Fruit fly (Drosophila melanogaster) whole organism, prepupa: ENCODE data around the gene CG3984.

ENCODE experiments used
- Blimp-1 ChIP-seq: fragments of 200-800 bp; sonication (Bioruptor generic); optimal IDR thresholded peaks from 3 replicates; lab custom pipeline; 2017; ENCODE audit warnings: missing biosample characterization, missing genetic modification characterization, mild to moderate bottlenecking, moderate library complexity, missing genetic modification reagents
- CG10631 ChIP-seq: fragments of 200-800 bp; sonication (Bioruptor generic); optimal IDR thresholded peaks from 2 replicates; lab custom pipeline; 2016; ENCODE audit warnings: missing biosample characterization, missing genetic modification characterization
- CG10669 ChIP-seq: fragments of 200-800 bp; sonication (Bioruptor generic); optimal IDR thresholded peaks from 3 replicates; lab custom pipeline; 2018; ENCODE audit warnings: missing biosample characterization, mild to moderate bottlenecking, missing genetic modification characterization, moderate library complexity
- CG15336 ChIP-seq: fragments of 200-800 bp; sonication (Bioruptor generic); IDR thresholded peaks from 2 replicates; pipeline ENCODE4 v1.3.6; 2022; ENCODE audit warnings: missing biosample characterization, missing genetic modification characterization
- CG1621 ChIP-seq: fragments of 200-800 bp; sonication (Bioruptor generic); optimal IDR thresholded peaks from 3 replicates; lab custom pipeline; 2018; ENCODE audit warnings: missing biosample characterization, mild to moderate bottlenecking, missing genetic modification characterization
- CG16779 ChIP-seq: fragments of 200-800 bp; sonication (Bioruptor generic); optimal IDR thresholded peaks from 3 replicates; lab custom pipeline; 2017; ENCODE audit warnings: missing biosample characterization, mild to moderate bottlenecking, missing genetic modification characterization
- CG3032 ChIP-seq: fragments of 200-800 bp; optimal IDR thresholded peaks from 2 replicates; lab custom pipeline; 2019; ENCODE audit warnings: missing biosample characterization, mild to moderate bottlenecking, missing genetic modification characterization, moderate library complexity
- CG31627 ChIP-seq: fragments of 200-800 bp; sonication (Bioruptor generic); optimal IDR thresholded peaks from 3 replicates; lab custom pipeline; 2016; ENCODE audit warnings: missing biosample characterization, missing genetic modification characterization
- CG32006 ChIP-seq: fragments of 200-800 bp; sonication (Bioruptor generic); optimal IDR thresholded peaks from 3 replicates; lab custom pipeline; 2017; ENCODE audit warnings: missing biosample characterization, mild to moderate bottlenecking, missing genetic modification characterization
- CG34406 ChIP-seq: fragments of 200-800 bp; sonication (Bioruptor generic); optimal IDR thresholded peaks from 3 replicates; lab custom pipeline; 2016; ENCODE audit warnings: missing biosample characterization, missing genetic modification characterization
- CG4318 ChIP-seq: fragments of 200-800 bp; sonication (Bioruptor generic); optimal IDR thresholded peaks from 3 replicates; lab custom pipeline; 2017; ENCODE audit warnings: missing biosample characterization, mild to moderate bottlenecking, missing genetic modification characterization
- CG6163 ChIP-seq: fragments of 200-800 bp; sonication (Bioruptor generic); IDR thresholded peaks from 3 replicates; pipeline ENCODE4 v1.3.6; 2022; ENCODE audit warnings: missing biosample characterization, missing genetic modification characterization
- CG6276 ChIP-seq: fragments of 200-800 bp; sonication (Bioruptor generic); optimal IDR thresholded peaks from 2 replicates; lab custom pipeline; 2017; ENCODE audit warnings: missing biosample characterization, mild to moderate bottlenecking, missing genetic modification characterization
- CG6792 ChIP-seq: fragments of 200-800 bp; sonication (Bioruptor generic); optimal IDR thresholded peaks from 3 replicates; lab custom pipeline; 2016; ENCODE audit warnings: missing biosample characterization, missing genetic modification characterization
- CG6808 ChIP-seq: fragments of 200-800 bp; sonication (Bioruptor generic); optimal IDR thresholded peaks from 3 replicates; lab custom pipeline; 2017; ENCODE audit warnings: missing biosample characterization, missing genetic modification characterization, mild to moderate bottlenecking, moderate library complexity, missing genetic modification reagents
- CG6854 ChIP-seq: fragments of 200-800 bp; sonication (Bioruptor generic); optimal IDR thresholded peaks from 2 replicates; lab custom pipeline; 2017; ENCODE audit warnings: missing biosample characterization, mild to moderate bottlenecking, missing genetic modification characterization
- CG7368 ChIP-seq: fragments of 200-800 bp; sonication (Bioruptor generic); optimal IDR thresholded peaks from 3 replicates; lab custom pipeline; 2016; ENCODE audit warnings: missing biosample characterization, missing genetic modification characterization
- CG8319 ChIP-seq: fragments of 200-800 bp; sonication (Bioruptor generic); optimal IDR thresholded peaks from 3 replicates; lab custom pipeline; 2016; ENCODE audit warnings: missing biosample characterization, missing genetic modification characterization
- CG8632 ChIP-seq: fragments of 200-800 bp; sonication (Bioruptor generic); optimal IDR thresholded peaks from 3 replicates; lab custom pipeline; 2016; ENCODE audit warnings: missing biosample characterization, missing genetic modification characterization
- Eip78C ChIP-seq: fragments of 200-800 bp; sonication (Bioruptor generic); peaks from one replicate; lab custom pipeline; 2016; ENCODE audit warnings: missing biosample characterization, missing genetic modification characterization
- Eip93F ChIP-seq: fragments of 200-800 bp; sonication (Bioruptor generic); optimal IDR thresholded peaks from 2 replicates; lab custom pipeline; 2016; ENCODE audit warnings: missing biosample characterization, mild to moderate bottlenecking, missing genetic modification characterization
- Ets96B ChIP-seq: fragments of 200-800 bp; optimal IDR thresholded peaks from 2 replicates; lab custom pipeline; 2019; ENCODE audit warnings: missing biosample characterization, mild to moderate bottlenecking, missing genetic modification characterization, moderate library complexity
- Gug ChIP-seq: fragments of 200-800 bp; sonication (Bioruptor generic); IDR thresholded peaks from 2 replicates; pipeline ENCODE4 v1.3.6; 2022; ENCODE audit warnings: missing biosample characterization, missing genetic modification characterization
- Hr38 ChIP-seq: sonication (Bioruptor generic); optimal IDR thresholded peaks from 2 replicates; lab custom pipeline; 2016; ENCODE audit warnings: missing biosample characterization, missing genetic modification characterization
- Hr39 ChIP-seq: fragments of 200-800 bp; sonication (Bioruptor generic); optimal IDR thresholded peaks from 2 replicates; lab custom pipeline; 2016; ENCODE audit warnings: missing biosample characterization, missing genetic modification characterization
- Hr4 ChIP-seq: fragments of 200-800 bp; sonication (Bioruptor generic); optimal IDR thresholded peaks from 3 replicates; lab custom pipeline; 2016; ENCODE audit warnings: missing biosample characterization, missing genetic modification characterization
- Met ChIP-seq: fragments of 200-800 bp; sonication (Bioruptor generic); optimal IDR thresholded peaks from 3 replicates; lab custom pipeline; 2016; ENCODE audit warnings: missing biosample characterization, missing genetic modification characterization
- OdsH ChIP-seq: fragments of 200-800 bp; sonication (Bioruptor generic); optimal IDR thresholded peaks from 3 replicates; lab custom pipeline; 2016; ENCODE audit warnings: missing biosample characterization, missing genetic modification characterization
- Smox ChIP-seq: fragments of 200-800 bp; sonication (Bioruptor generic); optimal IDR thresholded peaks from 3 replicates; lab custom pipeline; 2016; ENCODE audit warnings: missing biosample characterization, missing genetic modification characterization
- Sox102F ChIP-seq: fragments of 200-800 bp; sonication (Bioruptor generic); optimal IDR thresholded peaks from 2 replicates; lab custom pipeline; 2016; ENCODE audit warnings: missing biosample characterization, mild to moderate bottlenecking, missing genetic modification characterization
- Sox14 ChIP-seq: fragments of 200-800 bp; sonication (Bioruptor generic); optimal IDR thresholded peaks from 3 replicates; lab custom pipeline; 2016; ENCODE audit warnings: missing biosample characterization, missing genetic modification characterization
- achi ChIP-seq: fragments of 200-800 bp; sonication (Bioruptor generic); optimal IDR thresholded peaks from 3 replicates; lab custom pipeline; 2016; ENCODE audit warnings: missing biosample characterization, missing genetic modification characterization
- acj6 ChIP-seq: fragments of 200-800 bp; sonication (Bioruptor generic); optimal IDR thresholded peaks from 3 replicates; lab custom pipeline; 2016; ENCODE audit warnings: missing biosample characterization, missing genetic modification characterization
- cyc ChIP-seq: fragments of 200-800 bp; sonication (Bioruptor generic); optimal IDR thresholded peaks from 3 replicates; lab custom pipeline; 2016; ENCODE audit warnings: missing biosample characterization, missing genetic modification characterization
- dac ChIP-seq: fragments of 200-800 bp; sonication (Bioruptor generic); optimal IDR thresholded peaks from 2 replicates; lab custom pipeline; 2017; ENCODE audit warnings: missing biosample characterization, mild to moderate bottlenecking, missing genetic modification characterization
- dsx ChIP-seq: fragments of 200-800 bp; optimal IDR thresholded peaks from 3 replicates; lab custom pipeline; 2019; ENCODE audit warnings: missing biosample characterization, mild to moderate bottlenecking, missing genetic modification characterization, moderate library complexity; ENCODE audit not compliant: poor library complexity, severe bottlenecking
- esn ChIP-seq: fragments of 200-800 bp; sonication (Bioruptor generic); optimal IDR thresholded peaks from 2 replicates; lab custom pipeline; 2016; ENCODE audit warnings: missing biosample characterization, mild to moderate bottlenecking, missing genetic modification characterization, moderate library complexity
- fd59A ChIP-seq: fragments of 200-800 bp; sonication (Bioruptor generic); optimal IDR thresholded peaks from 2 replicates; lab custom pipeline; 2017; ENCODE audit warnings: missing biosample characterization, mild to moderate bottlenecking, missing genetic modification characterization, missing genetic modification reagents
- fd85E ChIP-seq: fragments of 200-800 bp; sonication (Bioruptor generic); optimal IDR thresholded peaks from 3 replicates; lab custom pipeline; 2016; ENCODE audit warnings: missing biosample characterization, missing genetic modification characterization
- lz ChIP-seq: fragments of 200-800 bp; sonication (Bioruptor generic); optimal IDR thresholded peaks from 3 replicates; lab custom pipeline; 2016; ENCODE audit warnings: missing biosample characterization, missing genetic modification characterization
- net ChIP-seq: fragments of 200-800 bp; sonication (Bioruptor generic); optimal IDR thresholded peaks from 3 replicates; lab custom pipeline; 2016; ENCODE audit warnings: missing biosample characterization, missing genetic modification characterization
- pdm3 ChIP-seq: fragments of 200-800 bp; sonication (Bioruptor generic); optimal IDR thresholded peaks from 3 replicates; lab custom pipeline; 2016; ENCODE audit warnings: missing biosample characterization, missing genetic modification characterization
- salr ChIP-seq, 2 experiments: fragments of 200-800 bp; sonication (Bioruptor generic); optimal IDR thresholded peaks; 3 replicates each; lab custom pipeline; 2016 to 2018; ENCODE audit warnings: missing biosample characterization in 2 of 2, missing genetic modification characterization in 2 of 2, mild to moderate bottlenecking in 1 of 2
- ss ChIP-seq, 2 experiments: fragments of 200-800 bp; sonication (Bioruptor generic); optimal IDR thresholded peaks; 2 replicates in 1 of 2; 3 replicates in 1 of 2; lab custom pipeline; 2017 to 2018; ENCODE audit warnings: mild to moderate bottlenecking in 2 of 2, missing biosample characterization in 2 of 2, missing genetic modification characterization in 2 of 2, moderate library complexity in 1 of 2
- svp ChIP-seq: fragments of 200-800 bp; sonication (Bioruptor generic); peaks from one replicate; lab custom pipeline; 2016; ENCODE audit warnings: missing biosample characterization, missing genetic modification characterization
- topi ChIP-seq: fragments of 200-800 bp; sonication (Bioruptor generic); optimal IDR thresholded peaks from 3 replicates; lab custom pipeline; 2016; ENCODE audit warnings: missing biosample characterization, missing genetic modification characterization

The CG3984 gene

dm6 chr3R:15091680-15092343 lies 45.1 kb upstream of the CG3984 start (continued):
- no peak for TF ChIP-seq lz
- no peak for TF ChIP-seq CG31627 (GFP tag; lab: Kevin White, UChicago)
- no peak for TF ChIP-seq Hr4
- TF ChIP-seq dsx (GFP tag; lab: Kevin White, UChicago): peak; percentile 58
- no peak for TF ChIP-seq CG34406
- TF ChIP-seq Hr39 (GFP tag; lab: Kevin White, UChicago): no peak
- peak; percentile 82 for TF ChIP-seq CG6163 (GFP tag; lab: Robert Waterston, UW)
- TF ChIP-seq CG6276 (GFP tag; lab: Kevin White, UChicago): peak; percentile 48
- peak; percentile 22 for TF ChIP-seq CG8632 (GFP tag; lab: Kevin White, UChicago)
- TF ChIP-seq salr (GFP tag; optimal IDR thresholded peaks at IDR 0.05; lab: Kevin White, UChicago): peak in 1 of 2 experiments; percentile 34
- peak; percentile 44 for TF ChIP-seq CG10669 (GFP tag; lab: Kevin White, UChicago)
- TF ChIP-seq CG10631 (GFP tag; lab: Kevin White, UChicago): no peak
- no peak for TF ChIP-seq svp (GFP tag; lab: Kevin White, UChicago)
- no peak for TF ChIP-seq cyc (GFP tag; lab: Kevin White, UChicago)
- TF ChIP-seq CG7368 (GFP tag; lab: Kevin White, UChicago): no peak

dm6 chr3R:15092351-15092750 lies 44.6 kb upstream of the CG3984 start:
- TF ChIP-seq dac (GFP tag; lab: Kevin White, UChicago) (no peak), CG10631 (GFP tag; lab: Kevin White, UChicago) (peak; percentile 80), Eip78C (GFP tag; lab: Kevin White, UChicago) (peak; percentile 96), Ets96B (tag; lab: Kevin White, UChicago) (peak; percentile 85), CG34406 (peak; percentile 77), achi (GFP tag; lab: Kevin White, UChicago) (peak; percentile 82), CG16779 (tag; lab: Kevin White, UChicago) (peak; percentile 5), Blimp-1 (GFP tag; lab: Kevin White, UChicago) (peak; percentile 62), fd85E (GFP tag; lab: Kevin White, UChicago) (peak; percentile 4), pdm3 (GFP tag; lab: Kevin White, UChicago) (peak; percentile 72), topi (GFP tag; lab: Kevin White, UChicago) (peak; percentile 89), CG6808 (GFP tag; lab: Kevin White, UChicago) (peak; percentile 89), CG31627 (GFP tag; lab: Kevin White, UChicago) (peak; percentile 89), CG32006 (GFP tag; lab: Kevin White, UChicago) (peak; percentile 68), Hr4 (no peak), CG1621 (tag; lab: Kevin White, UChicago) (peak; percentile 52), Gug (GFP tag; lab: Robert Waterston, UW) (no peak), ss (GFP tag; optimal IDR thresholded peaks at IDR 0.05; lab: Kevin White, UChicago) (peak; percentile 67 to 84), cyc (GFP tag; lab: Kevin White, UChicago) (peak; percentile 82), CG6792 (peak; percentile 72), OdsH (GFP tag; lab: Kevin White, UChicago) (peak; percentile 83), esn (GFP tag; lab: Kevin White, UChicago) (peak; percentile 86), Sox14 (GFP tag; lab: Kevin White, UChicago) (peak; percentile 82), Hr39 (GFP tag; lab: Kevin White, UChicago) (peak; percentile 87), acj6 (peak; percentile 82), CG10669 (GFP tag; lab: Kevin White, UChicago) (peak; percentile 84), Sox102F (GFP tag; lab: Kevin White, UChicago) (peak; percentile 68), Hr38 (GFP tag; lab: Kevin White, UChicago) (no peak), CG15336 (GFP tag; lab: Robert Waterston, UW) (peak; percentile 56), CG8319 (peak; percentile 52), svp (GFP tag; lab: Kevin White, UChicago) (peak; percentile 92), Smox (GFP tag; lab: Kevin White, UChicago) (peak; percentile 80), CG7368 (GFP tag; lab: Kevin White, UChicago) (peak; percentile 76), salr (GFP tag; optimal IDR thresholded peaks at IDR 0.05; lab: Kevin White, UChicago) (peak; percentile 50 to 65), dsx (GFP tag; lab: Kevin White, UChicago) (peak; percentile 79), Eip93F (GFP tag; lab: Kevin White, UChicago) (no peak), CG4318 (GFP tag; lab: Kevin White, UChicago) (peak; percentile 35), CG3032 (tag; lab: Kevin White, UChicago) (peak; percentile 88), lz (peak; percentile 81), CG6163 (GFP tag; lab: Robert Waterston, UW) (peak; percentile 57; the same call in 2 of the 3 replicates), fd59A (GFP tag; lab: Kevin White, UChicago) (peak; percentile 80), net (GFP tag; lab: Kevin White, UChicago) (peak; percentile 47), CG6854 (peak; percentile 39), Met (peak; percentile 83)
